Worm (Caenorhabditis elegans) whole organism, L4 larva: ENCODE results near the gene M176.4.

ENCODE experiments used
- aha-1 ChIP-seq: fragments of 150-350 bp; peaks from one replicate; lab custom pipeline; 2014; ENCODE audit warnings: missing biosample characterization, missing genetic modification characterization
- ama-1 ChIP-seq: fragments of 150-350 bp; optimal IDR thresholded peaks from 2 replicates; lab custom pipeline; 2014; ENCODE audit warnings: inconsistent platforms, mixed read lengths
- dve-1 ChIP-seq: sonication (generic microtip); optimal IDR thresholded peaks from 2 replicates; lab custom pipeline; 2017; ENCODE audit warnings: antibody characterized with exemption, mild to moderate bottlenecking, missing genetic modification characterization, missing compliant biosample characterization; ENCODE audit not compliant: insufficient read depth
- egl-27 ChIP-seq: sonication (generic microtip); optimal IDR thresholded peaks from 3 replicates; lab custom pipeline; 2017; ENCODE audit warnings: missing biosample characterization, missing genetic modification reagents, missing genetic modification characterization
- fkh-10 ChIP-seq: fragments of 150-350 bp; optimal IDR thresholded peaks from 2 replicates; lab custom pipeline; 2014; ENCODE audit warnings: missing biosample characterization, missing genetic modification reagents, missing genetic modification characterization
- lin-15B ChIP-seq: fragments of 150-350 bp; sonication (generic microtip); optimal IDR thresholded peaks from 3 replicates; lab custom pipeline; 2014; ENCODE audit warnings: missing biosample characterization, missing genetic modification characterization
- madf-9 ChIP-seq: fragments of 200-800 bp; sonication (Bioruptor generic); conservative IDR thresholded peaks from 2 replicates; pipeline ENCODE4 v1.3.6; 2022; ENCODE audit warnings: missing genetic modification reagents, missing genetic modification characterization, missing compliant biosample characterization
- nhr-237 ChIP-seq: sonication (generic microtip); optimal IDR thresholded peaks from 2 replicates; lab custom pipeline; 2017; ENCODE audit warnings: missing biosample characterization, missing genetic modification characterization
- snpc-4 ChIP-seq: fragments of 150-350 bp; optimal IDR thresholded peaks from 2 replicates; lab custom pipeline; 2014; ENCODE audit warnings: missing biosample characterization, missing genetic modification characterization
- unc-130 ChIP-seq: sonication (generic microtip); optimal IDR thresholded peaks from 2 replicates; lab custom pipeline; 2016; ENCODE audit warnings: missing genetic modification reagents, missing genetic modification characterization, missing compliant biosample characterization
- ztf-11 ChIP-seq: fragments of 150-350 bp; optimal IDR thresholded peaks from 2 replicates; lab custom pipeline; 2014; ENCODE audit warnings: missing biosample characterization, missing genetic modification characterization

DNA sequence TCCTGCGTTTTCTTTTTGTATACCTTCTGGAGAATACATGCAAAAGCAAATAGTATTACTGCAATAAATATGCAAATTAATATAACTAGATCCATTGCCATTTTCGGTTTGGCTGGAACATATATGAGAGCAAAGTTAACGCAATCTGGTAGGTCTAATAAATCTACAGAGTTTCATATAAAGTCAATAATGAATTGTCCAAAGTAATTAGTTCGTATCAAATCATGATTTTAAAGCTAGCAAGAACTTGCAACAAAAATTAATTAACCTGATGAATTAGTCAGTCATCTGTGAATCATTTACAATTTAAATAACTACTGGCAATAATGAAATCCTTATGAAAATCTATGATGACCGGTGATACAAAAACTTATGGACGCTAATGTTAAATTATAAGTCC, 27.2 kb downstream of the M176.4 start, which contains the start of gene R09D1.13:
- no peak for TF ChIP-seq egl-27 (tag; lab: Kevin White, UChicago)
- TF ChIP-seq ama-1 (lab: Kevin White, UChicago): no peak
- no peak for TF ChIP-seq aha-1 (tag; lab: Kevin White, UChicago)
- no peak for TF ChIP-seq nhr-237 (tag; lab: Kevin White, UChicago)
- TF ChIP-seq fkh-10 (GFP tag; lab: Kevin White, UChicago): no peak
- no peak for TF ChIP-seq dve-1 (tag; lab: Kevin White, UChicago)
- TF ChIP-seq snpc-4 (tag; lab: Kevin White, UChicago): no peak
- no peak for TF ChIP-seq lin-15B
- TF ChIP-seq madf-9: no peak
- TF ChIP-seq ztf-11: no peak
- TF ChIP-seq unc-130 (GFP tag; lab: Kevin White, UChicago): no peak
